Fruit fly (Drosophila melanogaster): ENCODE results near the gene amn.
A peak's percentile ranks its signal among the peaks of the same experiment; 100 is the strongest.

dm6 chrX:19884204-19884603 is 5.7 kb downstream of the amn start:
- TF ChIP-seq toe (GFP tag; optimal IDR thresholded peaks at IDR 0.05) (no peak), tj (GFP tag; optimal IDR thresholded peaks at IDR 0.05) (no peak), CG33017 (tag; optimal IDR thresholded peaks at IDR 0.05) (no peak), Hr96 (GFP tag; optimal IDR thresholded peaks at IDR 0.05) (no peak), ovo (GFP tag; optimal IDR thresholded peaks at IDR 0.05) (no peak), kay (GFP tag; ENCODE audit: borderline replicate concordance) (peak; percentile 20), cic (GFP tag; optimal IDR thresholded peaks at IDR 0.05) (no peak), bab1 (GFP tag; optimal IDR thresholded peaks at IDR 0.05) (no peak), CG5204 (GFP tag; optimal IDR thresholded peaks at IDR 0.05) (no peak), CG12768 (GFP tag; optimal IDR thresholded peaks at IDR 0.05) (no peak), CG14711 (tag; optimal IDR thresholded peaks at IDR 0.05) (no peak), Mnt (GFP tag; optimal IDR thresholded peaks at IDR 0.05) (no peak), CG7101 (tag; optimal IDR thresholded peaks at IDR 0.05) (no peak), CG1620 (GFP tag; optimal IDR thresholded peaks at IDR 0.05) (no peak)

Data from whole organism, adult.